Worm (Caenorhabditis elegans): Measurements from ENCODE around the gene math-40.

DNA sequence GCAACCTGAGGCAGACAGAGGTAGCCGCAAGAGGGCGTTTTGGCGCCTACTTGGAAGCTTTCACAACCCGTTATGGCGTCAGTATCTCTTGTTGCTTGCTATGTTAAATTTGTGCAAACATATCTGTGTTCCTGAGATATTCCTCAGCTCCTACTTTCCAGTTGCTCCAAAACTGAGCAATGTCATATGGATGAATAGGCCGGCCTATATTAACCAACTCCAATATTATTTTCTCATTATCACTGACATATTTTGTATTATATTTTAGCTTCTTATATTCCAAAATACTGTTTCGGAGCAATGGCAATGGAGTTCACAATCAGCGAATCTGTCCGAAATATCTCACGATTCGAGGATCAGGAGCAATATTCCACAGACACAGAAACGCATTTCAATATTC lies 45.2 kb downstream of the math-40 start, which contains the start of gene math-13:
- no peak for TF ChIP-seq klf-2 (GFP tag; conservative IDR thresholded peaks at IDR 0.05)
- no peak for TF ChIP-seq flt-1 (GFP tag; IDR thresholded peaks at IDR 0.05)
- no peak for TF ChIP-seq ztf-29 (GFP tag; IDR thresholded peaks at IDR 0.05)
- TF ChIP-seq T22C8.4 (GFP tag; IDR thresholded peaks at IDR 0.05) = no peak
- TF ChIP-seq tab-1 (GFP tag; IDR thresholded peaks at IDR 0.05) = no peak
- no peak for TF ChIP-seq cog-1 (tag; optimal IDR thresholded peaks at IDR 0.05)
- TF ChIP-seq med-1 (GFP tag; optimal IDR thresholded peaks at IDR 0.05; ENCODE audit: insufficient read depth) = no peak

All from whole organism, midembryonic.